Worm (Caenorhabditis elegans): ENCODE results near the gene C08F8.2.

ce11 chrIV:11149454-11150163 lies 1.2 kb upstream of the C08F8.2 start, which contains the start of the genes F01G4.6 and pfd-1:
- peak; percentile 43 for TF ChIP-seq dpl-1 (GFP tag; optimal IDR thresholded peaks at IDR 0.05)
- no peak for TF ChIP-seq F55B11.4 (tag; optimal IDR thresholded peaks at IDR 0.05; ENCODE audit: borderline replicate concordance, insufficient read depth)
- TF ChIP-seq K11D2.4 (GFP tag; IDR thresholded peaks at IDR 0.05) = peak; percentile 88
- TF ChIP-seq pha-4 (tag; optimal IDR thresholded peaks at IDR 0.05) = peak; percentile 69
- TF ChIP-seq snpc-4 (GFP tag; optimal IDR thresholded peaks at IDR 0.05) = peak; percentile 18
- peak; percentile 39 to 68 (median 58) for TF ChIP-seq snpc-4 (tag; optimal IDR thresholded peaks at IDR 0.05)
